Worm (Caenorhabditis elegans) whole organism, mixed stage, embryonic: ENCODE data around the gene srbc-19.

Experiments
- mab-5 ChIP-seq: fragments of 150-350 bp; optimal IDR thresholded peaks from 2 replicates; lab custom pipeline; 2014; ENCODE audit warnings: missing biosample characterization, missing genetic modification characterization
- nhr-76 ChIP-seq: sonication (generic microtip); optimal IDR thresholded peaks from 2 replicates; lab custom pipeline; 2017; ENCODE audit warnings: missing biosample characterization, missing genetic modification characterization

DNA sequence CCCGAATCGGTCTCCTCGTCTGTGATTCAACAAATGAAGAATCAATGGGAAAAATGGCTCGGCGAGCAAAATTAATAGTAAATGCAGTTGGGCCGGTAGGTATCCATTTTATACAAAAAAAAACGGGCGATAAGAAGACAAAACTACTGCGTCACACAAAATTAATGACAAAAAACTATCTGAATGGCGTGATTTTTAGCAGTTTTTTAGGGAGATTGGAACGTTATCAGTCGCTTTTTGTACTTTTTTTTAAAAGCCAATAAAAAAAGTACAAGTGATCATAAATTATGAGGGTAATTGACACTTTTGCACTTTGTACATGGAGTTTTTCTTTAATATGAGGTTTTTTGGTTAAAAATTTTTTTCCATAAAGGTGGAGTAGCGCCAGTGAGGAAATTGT is 43.4 kb downstream of the srbc-19 start:
- no peak for TF ChIP-seq nhr-76
- TF ChIP-seq mab-5 (tag; lab: Kevin White, UChicago), result no peak
